Fruit fly (Drosophila melanogaster) whole organism: ENCODE measurements around the gene per.

Experiments
- EcR ChIP-seq, 2 experiments: fragments of >200 bp; optimal IDR thresholded peaks; 2 replicates each; lab custom pipeline; 2017; ENCODE audit warnings: missing biosample characterization in 2 of 2, missing genetic modification characterization in 2 of 2, missing genetic modification reagents in 2 of 2
- pan ChIP-seq: fragments of >200 bp; optimal IDR thresholded peaks from 2 replicates; lab custom pipeline; 2017
- usp ChIP-seq: fragments of >200 bp; optimal IDR thresholded peaks from 2 replicates; lab custom pipeline; 2017; ENCODE audit warnings: missing biosample characterization, missing genetic modification characterization, mixed read lengths

DNA sequence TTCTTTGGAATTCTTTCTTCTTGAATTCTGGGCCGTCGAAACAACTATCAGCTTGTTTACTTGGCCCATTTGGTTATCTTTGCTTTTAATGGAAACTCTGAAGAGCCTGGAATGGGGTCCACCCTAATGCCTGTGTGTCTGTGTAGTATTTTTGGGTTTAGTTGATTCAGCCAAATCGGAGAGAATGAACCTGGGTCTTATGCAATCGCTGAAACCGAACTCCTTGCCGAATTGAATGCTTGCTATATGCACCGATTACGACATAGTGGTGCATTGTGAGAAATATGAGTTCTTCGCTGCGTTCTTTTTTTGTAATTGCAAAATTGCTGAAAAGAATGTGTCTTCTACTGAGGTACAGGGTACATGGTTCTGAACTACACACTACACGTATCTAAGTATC, 1.6 kb downstream of the per start:
- TF ChIP-seq pan (lab: Kevin White, UChicago) (no peak), usp (GFP tag; lab: Kevin White, UChicago) (no peak), EcR (GFP tag; optimal IDR thresholded peaks at IDR 0.05; lab: Kevin White, UChicago) (no peak)
